Worm (Caenorhabditis elegans) whole organism, young adult: ENCODE measurements around the gene csn-6.

Experiments
- B0019.2 ChIP-seq: fragments of 200-800 bp; sonication (Bioruptor generic); conservative IDR thresholded peaks from 2 replicates; pipeline ENCODE4 v1.3.6; 2022; ENCODE audit warnings: missing genetic modification reagents, missing genetic modification characterization, missing compliant biosample characterization
- B0261.1 ChIP-seq: sonication (generic microtip); optimal IDR thresholded peaks from 2 replicates; lab custom pipeline; 2016; ENCODE audit warnings: mild to moderate bottlenecking, missing genetic modification characterization, moderate library complexity, missing compliant biosample characterization
- B0336.3 ChIP-seq: fragments of 200-800 bp; sonication (Bioruptor generic); IDR thresholded peaks from 2 replicates; pipeline ENCODE4 v1.3.6; 2022; ENCODE audit warnings: missing genetic modification characterization, missing compliant biosample characterization
- C17E4.6 ChIP-seq: fragments of 200-800 bp; sonication (Bioruptor generic); IDR thresholded peaks from 2 replicates; pipeline ENCODE4 v1.3.6; 2022; ENCODE audit warnings: missing genetic modification reagents, missing genetic modification characterization, missing compliant biosample characterization
- F10E7.11 ChIP-seq: sonication (generic microtip); optimal IDR thresholded peaks from 2 replicates; lab custom pipeline; 2017; ENCODE audit warnings: mild to moderate bottlenecking, missing genetic modification characterization, moderate library complexity, missing compliant biosample characterization
- F23B12.7 ChIP-seq: sonication (generic microtip); optimal IDR thresholded peaks from 2 replicates; lab custom pipeline; 2017; ENCODE audit warnings: missing genetic modification characterization, mild to moderate bottlenecking, missing compliant biosample characterization, antibody characterized with exemption, moderate library complexity; ENCODE audit not compliant: insufficient read depth
- F33H1.4 ChIP-seq: fragments of 200-800 bp; sonication (Bioruptor generic); IDR thresholded peaks from 2 replicates; pipeline ENCODE4 v1.3.6; 2022; ENCODE audit warnings: missing genetic modification reagents, missing genetic modification characterization, missing compliant biosample characterization
- F39B2.1 ChIP-seq: fragments of 200-800 bp; sonication (Bioruptor generic); IDR thresholded peaks from 2 replicates; pipeline ENCODE4 v1.3.6; 2022; ENCODE audit warnings: missing genetic modification reagents, missing genetic modification characterization, missing compliant biosample characterization
- F49E8.2 ChIP-seq: sonication (generic microtip); optimal IDR thresholded peaks from 3 replicates; lab custom pipeline; 2017; ENCODE audit warnings: missing genetic modification characterization, mild to moderate bottlenecking, missing compliant biosample characterization, antibody characterized with exemption, moderate library complexity; ENCODE audit not compliant: insufficient read depth
- F57C9.4 ChIP-seq: sonication (generic microtip); optimal IDR thresholded peaks from 2 replicates; lab custom pipeline; 2017; ENCODE audit warnings: mild to moderate bottlenecking, missing genetic modification characterization, missing compliant biosample characterization
- T07F8.4 ChIP-seq: sonication (generic microtip); optimal IDR thresholded peaks from 2 replicates; lab custom pipeline; 2016; ENCODE audit warnings: mild to moderate bottlenecking, missing genetic modification characterization, moderate library complexity, missing compliant biosample characterization
- Y53F4B.3 ChIP-seq: fragments of 200-800 bp; sonication (Bioruptor generic); IDR thresholded peaks from 2 replicates; pipeline ENCODE4 v1.3.6; 2022; ENCODE audit warnings: missing genetic modification reagents, missing genetic modification characterization, missing compliant biosample characterization
- Y53G8AR.9 ChIP-seq: fragments of 200-800 bp; sonication (Bioruptor generic); conservative IDR thresholded peaks from 2 replicates; pipeline ENCODE4 v1.3.6; 2022; ENCODE audit warnings: missing genetic modification reagents, missing genetic modification characterization, missing compliant biosample characterization
- Y56A3A.18 ChIP-seq: fragments of 200-800 bp; sonication (Bioruptor generic); IDR thresholded peaks from 2 replicates; pipeline ENCODE4 v1.3.6; 2022; ENCODE audit warnings: missing genetic modification reagents, missing genetic modification characterization, missing compliant biosample characterization
- Y79H2A.3 ChIP-seq: fragments of 200-800 bp; sonication (Bioruptor generic); conservative IDR thresholded peaks from 2 replicates; pipeline ENCODE4 v1.3.6; 2022; ENCODE audit warnings: missing genetic modification reagents, missing genetic modification characterization, missing compliant biosample characterization
- Y95B8A.8 ChIP-seq: fragments of 200-800 bp; sonication (Bioruptor generic); IDR thresholded peaks from 2 replicates; pipeline ENCODE4 v1.3.6; 2022; ENCODE audit warnings: missing genetic modification reagents, missing genetic modification characterization, missing compliant biosample characterization
- ZK185.1 ChIP-seq: sonication (generic microtip); optimal IDR thresholded peaks from 2 replicates; lab custom pipeline; 2016; ENCODE audit warnings: mild to moderate bottlenecking, missing genetic modification characterization, missing compliant biosample characterization; ENCODE audit not compliant: poor library complexity, severe bottlenecking
- attf-5 ChIP-seq: fragments of 200-800 bp; sonication (Bioruptor generic); optimal IDR thresholded peaks from 2 replicates; lab custom pipeline; 2018; ENCODE audit warnings: mild to moderate bottlenecking, missing genetic modification characterization, missing compliant biosample characterization
- ccch-3 ChIP-seq: fragments of 200-800 bp; sonication (Bioruptor generic); optimal IDR thresholded peaks from 2 replicates; lab custom pipeline; 2018; ENCODE audit warnings: mild to moderate bottlenecking, missing genetic modification characterization, missing compliant biosample characterization
- cebp-1 ChIP-seq, 2 experiments: fragments of 200-800 bp in 1 of 2; sonication (Bioruptor generic) in 1 of 2; sonication (generic microtip) in 1 of 2; IDR thresholded peaks in 1 of 2; optimal IDR thresholded peaks in 1 of 2; 2 replicates each; pipeline versions ENCODE4 v1.3.6 to Lab custom; 2017 to 2022; ENCODE audit warnings: missing compliant biosample characterization in 2 of 2, missing genetic modification characterization in 2 of 2, mild to moderate bottlenecking in 1 of 2, missing genetic modification reagents in 1 of 2, moderate library complexity in 1 of 2
- ceh-27 ChIP-seq: fragments of 200-800 bp; sonication (Bioruptor generic); optimal IDR thresholded peaks from 2 replicates; lab custom pipeline; 2018; ENCODE audit warnings: mild to moderate bottlenecking, missing genetic modification characterization, moderate library complexity, missing compliant biosample characterization
- chd-7 ChIP-seq: sonication (generic microtip); optimal IDR thresholded peaks from 2 replicates; lab custom pipeline; 2016; ENCODE audit warnings: mild to moderate bottlenecking, missing genetic modification characterization, moderate library complexity, missing compliant biosample characterization
- dox-1 ChIP-seq: fragments of 200-800 bp; sonication (Bioruptor generic); IDR thresholded peaks from 2 replicates; pipeline ENCODE4 v1.3.6; 2022; ENCODE audit warnings: missing genetic modification reagents, missing genetic modification characterization, missing compliant biosample characterization
- dpl-1 ChIP-seq: fragments of 150-350 bp; optimal IDR thresholded peaks from 2 replicates; lab custom pipeline; 2014; ENCODE audit warnings: missing biosample characterization, missing genetic modification reagents, missing genetic modification characterization
- egl-44 ChIP-seq: fragments of 200-800 bp; sonication (Bioruptor generic); IDR thresholded peaks from 2 replicates; pipeline ENCODE4 v1.3.6; 2022; ENCODE audit warnings: missing genetic modification reagents, missing genetic modification characterization, missing compliant biosample characterization
- egrh-3 ChIP-seq: fragments of 200-800 bp; sonication (Bioruptor generic); IDR thresholded peaks from 2 replicates; pipeline ENCODE4 v1.3.6; 2022; ENCODE audit warnings: missing genetic modification reagents, missing genetic modification characterization, missing compliant biosample characterization
- ekl-4 ChIP-seq: fragments of 200-800 bp; sonication (Bioruptor generic); IDR thresholded peaks from 2 replicates; pipeline ENCODE4 v1.3.6; 2022; ENCODE audit warnings: missing genetic modification reagents, missing genetic modification characterization, missing compliant biosample characterization
- ets-4 ChIP-seq: fragments of 200-800 bp; sonication (Bioruptor generic); optimal IDR thresholded peaks from 2 replicates; lab custom pipeline; 2018; ENCODE audit warnings: mild to moderate bottlenecking, missing genetic modification characterization, missing compliant biosample characterization
- lir-1 ChIP-seq: fragments of 200-800 bp; sonication (Bioruptor generic); conservative IDR thresholded peaks from 2 replicates; pipeline ENCODE4 v1.3.6; 2022; ENCODE audit warnings: missing genetic modification reagents, missing genetic modification characterization, missing compliant biosample characterization
- lsy-27 ChIP-seq: sonication (generic microtip); optimal IDR thresholded peaks from 2 replicates; lab custom pipeline; 2017; ENCODE audit warnings: missing genetic modification characterization, mild to moderate bottlenecking, missing compliant biosample characterization, antibody characterized with exemption, missing genotype, borderline replicate concordance; ENCODE audit not compliant: insufficient read depth
- madf-3 ChIP-seq: fragments of 200-800 bp; sonication (Bioruptor generic); IDR thresholded peaks from 2 replicates; pipeline ENCODE4 v1.3.6; 2022; ENCODE audit warnings: missing genetic modification reagents, missing genetic modification characterization, missing compliant biosample characterization
- madf-6 ChIP-seq: fragments of 200-800 bp; sonication (Bioruptor generic); IDR thresholded peaks from 2 replicates; pipeline ENCODE4 v1.3.6; 2022; ENCODE audit warnings: missing genetic modification reagents, missing genetic modification characterization, missing compliant biosample characterization
- mcd-1 ChIP-seq: fragments of 200-800 bp; sonication (Bioruptor generic); IDR thresholded peaks from 2 replicates; pipeline ENCODE4 v1.3.6; 2022; ENCODE audit warnings: missing genetic modification reagents, missing genetic modification characterization, missing compliant biosample characterization
- mel-28 ChIP-seq: sonication (generic microtip); optimal IDR thresholded peaks from 2 replicates; lab custom pipeline; 2016; ENCODE audit warnings: borderline replicate concordance, mild to moderate bottlenecking, missing genetic modification characterization, missing compliant biosample characterization
- mes-4 ChIP-seq: sonication (generic microtip); optimal IDR thresholded peaks from 2 replicates; lab custom pipeline; 2016; ENCODE audit warnings: missing genotype, missing genetic modification characterization, missing compliant biosample characterization
- mxl-1 ChIP-seq: sonication (generic microtip); optimal IDR thresholded peaks from 2 replicates; lab custom pipeline; 2016; ENCODE audit warnings: missing genetic modification characterization, missing compliant biosample characterization
- nhr-120 ChIP-seq: fragments of 200-800 bp; sonication (Bioruptor generic); IDR thresholded peaks from 2 replicates; pipeline ENCODE4 v1.3.6; 2022; ENCODE audit warnings: missing genetic modification characterization, missing compliant biosample characterization
- nhr-179 ChIP-seq: sonication (generic microtip); optimal IDR thresholded peaks from 2 replicates; lab custom pipeline; 2016; ENCODE audit warnings: mild to moderate bottlenecking, missing genetic modification characterization, missing compliant biosample characterization
- nhr-90 ChIP-seq: sonication (generic microtip); optimal IDR thresholded peaks from 2 replicates; lab custom pipeline; 2016; ENCODE audit warnings: missing genotype, mild to moderate bottlenecking, missing genetic modification characterization, missing compliant biosample characterization
- rcor-1 ChIP-seq: fragments of 200-800 bp; sonication (Bioruptor generic); IDR thresholded peaks from 2 replicates; pipeline ENCODE4 v1.3.6; 2022; ENCODE audit warnings: missing genetic modification reagents, missing genetic modification characterization, missing compliant biosample characterization
- repo-1 ChIP-seq: sonication (generic microtip); optimal IDR thresholded peaks from 2 replicates; lab custom pipeline; 2017; ENCODE audit warnings: mild to moderate bottlenecking, missing genetic modification characterization, missing compliant biosample characterization
- sea-2 ChIP-seq: fragments of 200-800 bp; sonication (Bioruptor generic); IDR thresholded peaks from 2 replicates; pipeline ENCODE4 v1.3.6; 2022; ENCODE audit warnings: missing genetic modification characterization, missing compliant biosample characterization
- somi-1 ChIP-seq: fragments of 200-800 bp; sonication (Bioruptor generic); optimal IDR thresholded peaks from 2 replicates; lab custom pipeline; 2018; ENCODE audit warnings: mild to moderate bottlenecking, missing genetic modification characterization, missing compliant biosample characterization
- sptf-2 ChIP-seq: fragments of 200-800 bp; sonication (Bioruptor generic); optimal IDR thresholded peaks from 2 replicates; lab custom pipeline; 2018; ENCODE audit warnings: mild to moderate bottlenecking, missing genetic modification characterization, missing compliant biosample characterization
- tbp1 ChIP-seq: fragments of 200-800 bp; sonication (Bioruptor generic); optimal IDR thresholded peaks from 2 replicates; lab custom pipeline; 2018; ENCODE audit warnings: mild to moderate bottlenecking, missing genetic modification characterization, missing compliant biosample characterization
- tbx-9 ChIP-seq: sonication (generic microtip); optimal IDR thresholded peaks from 2 replicates; lab custom pipeline; 2016; ENCODE audit warnings: borderline replicate concordance, missing genetic modification characterization, inconsistent platforms, missing compliant biosample characterization
- xnd-1 ChIP-seq: sonication (generic microtip); optimal IDR thresholded peaks from 2 replicates; lab custom pipeline; 2016; ENCODE audit warnings: missing genotype, missing genetic modification reagents, missing genetic modification characterization, missing compliant biosample characterization
- ztf-26 ChIP-seq: sonication (generic microtip); optimal IDR thresholded peaks from 2 replicates; lab custom pipeline; 2017; ENCODE audit warnings: missing genetic modification characterization, missing compliant biosample characterization
- ztf-3 ChIP-seq: fragments of 200-800 bp; sonication (Bioruptor generic); optimal IDR thresholded peaks from 2 replicates; lab custom pipeline; 2018; ENCODE audit warnings: mild to moderate bottlenecking, missing genetic modification characterization, missing compliant biosample characterization

Gene csn-6

ce11 chrIV:13300109-13300508, 515 bp upstream of the csn-6 start, which contains the start of gene kdp-1 (continued):
- TF ChIP-seq F49E8.2 (tag; lab: Kevin White, UChicago), result peak; percentile 34
- 0 out of 2 replicates have a peak, but pooled peaks have one; percentile 72 for TF ChIP-seq madf-3 (GFP tag; lab: Robert Waterston, UW)
- TF ChIP-seq mxl-1 (tag; lab: Kevin White, UChicago), result no peak
- no peak for TF ChIP-seq F23B12.7 (tag; lab: Kevin White, UChicago)
- TF ChIP-seq dox-1, result no peak
- no peak for TF ChIP-seq tbp1
- no peak for TF ChIP-seq xnd-1 (tag; lab: Kevin White, UChicago)
- TF ChIP-seq C17E4.6, result no peak
- no peak for TF ChIP-seq mes-4 (tag; lab: Kevin White, UChicago)
- TF ChIP-seq egl-44 (GFP tag; lab: Robert Waterston, UW), result no peak
- no peak for TF ChIP-seq mel-28 (tag; lab: Kevin White, UChicago)
- 0 out of 2 replicates have a peak, but pooled peaks have one; percentile 26 for TF ChIP-seq Y53G8AR.9 (GFP tag; lab: Robert Waterston, UW)
- no peak for TF ChIP-seq lsy-27 (tag; lab: Kevin White, UChicago)
- no peak for TF ChIP-seq lir-1 (GFP tag; lab: Robert Waterston, UW)
- no peak for TF ChIP-seq F10E7.11 (tag; lab: Kevin White, UChicago)
- no peak for TF ChIP-seq chd-7 (tag; lab: Kevin White, UChicago)
- no peak for TF ChIP-seq T07F8.4
- no peak for TF ChIP-seq ccch-3 (GFP tag; lab: Kevin White, UChicago)
- TF ChIP-seq attf-5, result no peak
- TF ChIP-seq ceh-27 (GFP tag; lab: Kevin White, UChicago), result no peak
- no peak for TF ChIP-seq ztf-3 (GFP tag; lab: Kevin White, UChicago)
- TF ChIP-seq Y95B8A.8 (GFP tag; lab: Robert Waterston, UW), result no peak
- peak; percentile 62 for TF ChIP-seq mcd-1 (GFP tag; lab: Robert Waterston, UW)
- peak; percentile 62 for TF ChIP-seq repo-1 (tag; lab: Kevin White, UChicago)
- TF ChIP-seq ztf-26 (tag; lab: Kevin White, UChicago), result no peak
- TF ChIP-seq Y56A3A.18 (GFP tag; lab: Robert Waterston, UW), result no peak
- TF ChIP-seq ekl-4, result no peak
- TF ChIP-seq cebp-1 (GFP tag; IDR thresholded peaks at IDR 0.05; lab: Robert Waterston, UW), result no peak
- TF ChIP-seq cebp-1 (tag; optimal IDR thresholded peaks at IDR 0.05; lab: Kevin White, UChicago), result no peak
- no peak for TF ChIP-seq egrh-3 (GFP tag; lab: Robert Waterston, UW)
- TF ChIP-seq sea-2 (GFP tag; lab: Robert Waterston, UW), result no peak
- TF ChIP-seq ZK185.1 (tag; lab: Kevin White, UChicago), result no peak
- TF ChIP-seq ets-4, result no peak
- no peak for TF ChIP-seq Y79H2A.3 (GFP tag; lab: Robert Waterston, UW)
- no peak for TF ChIP-seq sptf-2 (GFP tag; lab: Kevin White, UChicago)
- TF ChIP-seq dpl-1 (GFP tag; lab: Kevin White, UChicago), result no peak
- no peak for TF ChIP-seq nhr-179 (tag; lab: Kevin White, UChicago)
- no peak for TF ChIP-seq F39B2.1 (GFP tag; lab: Robert Waterston, UW)
- TF ChIP-seq B0019.2 (GFP tag; lab: Robert Waterston, UW), result no peak
- no peak for TF ChIP-seq B0261.1 (tag; lab: Kevin White, UChicago)
- no peak for TF ChIP-seq nhr-120 (GFP tag; lab: Robert Waterston, UW)
- no peak for TF ChIP-seq somi-1
- no peak for TF ChIP-seq Y53F4B.3 (GFP tag; lab: Robert Waterston, UW)
- no peak for TF ChIP-seq nhr-90 (tag; lab: Kevin White, UChicago)
- no peak for TF ChIP-seq F57C9.4 (tag; lab: Kevin White, UChicago)
- peak; percentile 47 for TF ChIP-seq madf-6 (GFP tag; lab: Robert Waterston, UW)
- no peak for TF ChIP-seq tbx-9 (tag; lab: Kevin White, UChicago)
- TF ChIP-seq rcor-1, result no peak
- TF ChIP-seq B0336.3 (GFP tag; lab: Robert Waterston, UW), result no peak; the same call in 1 of the 2 replicates
- no peak; the same call in 1 of the 2 replicates for TF ChIP-seq F33H1.4
